Worm (Caenorhabditis elegans): ENCODE results near the gene R105.1.

DNA sequence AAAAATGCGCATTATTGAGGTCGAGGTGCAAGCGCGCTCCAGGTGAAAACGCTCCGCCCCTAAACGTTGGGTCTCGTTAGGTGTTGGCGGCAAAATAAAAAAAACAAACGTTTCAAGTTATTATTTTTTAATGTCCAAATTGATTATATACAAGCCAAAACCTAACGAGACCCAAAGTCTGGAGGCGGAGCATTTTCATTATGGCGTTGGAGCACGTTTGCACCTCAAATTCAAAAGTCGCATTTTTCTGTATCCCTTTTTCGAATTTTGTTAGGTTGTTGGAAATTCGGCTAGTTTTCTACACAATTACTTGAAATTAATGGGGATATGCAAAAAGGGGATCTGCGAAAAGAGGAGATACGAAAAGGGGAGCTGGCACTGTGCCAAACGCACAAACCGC, 24.4 kb downstream of the R105.1 start, which contains the start of gene col-111:
- TF ChIP-seq mep-1 (tag; optimal IDR thresholded peaks at IDR 0.05), result no peak
- no peak for TF ChIP-seq lin-13 (tag; optimal IDR thresholded peaks at IDR 0.05)
- TF ChIP-seq ceh-83 (GFP tag; optimal IDR thresholded peaks at IDR 0.05), result no peak
- TF ChIP-seq snpc-4 (tag; optimal IDR thresholded peaks at IDR 0.05), result no peak
- no peak for TF ChIP-seq unc-39 (tag; optimal IDR thresholded peaks at IDR 0.05)
- TF ChIP-seq ceh-39 (tag; optimal IDR thresholded peaks at IDR 0.05), result no peak
- TF ChIP-seq elt-1 (tag; optimal IDR thresholded peaks at IDR 0.05; ENCODE audit: borderline replicate concordance, insufficient read depth), result no peak
- no peak for TF ChIP-seq ces-1 (GFP tag; optimal IDR thresholded peaks at IDR 0.05)
- TF ChIP-seq nhr-76 (tag; optimal IDR thresholded peaks at IDR 0.05), result no peak
- TF ChIP-seq lsy-2 (tag; optimal IDR thresholded peaks at IDR 0.05), result no peak
- TF ChIP-seq nhr-28 (tag; optimal IDR thresholded peaks at IDR 0.05), result no peak

Measured in whole organism, mixed stage, embryonic.